Worm (Caenorhabditis elegans): ENCODE measurements around the gene lon-2.

The lon-2 gene

DNA sequence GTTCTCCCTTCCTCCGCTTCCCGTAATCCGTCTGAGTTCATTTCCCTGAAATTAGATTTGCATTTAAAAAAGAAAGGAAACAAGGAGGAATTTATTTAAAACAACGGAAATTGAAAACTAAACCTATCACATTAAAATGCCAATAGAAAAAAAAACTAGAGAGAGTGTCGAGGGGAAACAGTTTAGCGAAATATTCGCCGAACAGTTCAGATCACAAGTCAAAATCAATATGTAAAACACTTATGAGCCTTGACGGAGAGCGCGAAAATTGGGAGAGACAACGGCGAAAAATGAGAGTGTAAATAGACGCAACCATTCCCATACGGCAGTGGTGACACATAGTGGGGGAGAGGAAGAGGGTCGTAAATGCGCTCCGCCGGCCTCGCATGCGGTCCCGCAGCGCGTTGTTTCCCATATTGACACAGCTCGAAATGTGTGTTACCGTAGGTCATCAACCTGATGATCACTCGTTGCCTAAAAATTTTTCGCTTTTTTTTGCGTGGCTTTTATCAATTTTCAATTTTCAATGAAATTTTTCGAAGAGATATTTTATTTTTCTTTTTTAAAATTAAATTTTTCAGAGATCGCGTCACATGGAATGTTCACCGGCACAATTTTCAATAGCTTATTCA, 37.1 kb downstream of the lon-2 start, which contains the start of the genes dnj-14 and glit-1 (continued):
- TF ChIP-seq lsy-2 (tag; optimal IDR thresholded peaks at IDR 0.05), result peak; percentile 98 to 99
- TF ChIP-seq snpc-4 (tag; optimal IDR thresholded peaks at IDR 0.05), result peak; percentile 38
- TF ChIP-seq grh-1 (GFP tag; IDR thresholded peaks at IDR 0.05), result peak; percentile 73
- peak; percentile 88 for TF ChIP-seq fkh-8 (tag; optimal IDR thresholded peaks at IDR 0.05)
- TF ChIP-seq lin-35 (GFP tag; optimal IDR thresholded peaks at IDR 0.05), result peak; percentile 84 to 90
- TF ChIP-seq pax-3 (tag; optimal IDR thresholded peaks at IDR 0.05), result peak; percentile 71
- peak; percentile 14 for TF ChIP-seq lin-39 (tag; optimal IDR thresholded peaks at IDR 0.05)
- TF ChIP-seq fkh-4 (tag; optimal IDR thresholded peaks at IDR 0.05; ENCODE audit: borderline replicate concordance), result no peak
- no peak for TF ChIP-seq ces-1 (GFP tag; optimal IDR thresholded peaks at IDR 0.05)
- TF ChIP-seq C34B4.2 (tag; optimal IDR thresholded peaks at IDR 0.05), result no peak
- peak; percentile 39 for TF ChIP-seq nhr-237 (tag; optimal IDR thresholded peaks at IDR 0.05)
- peak; percentile 91 for TF ChIP-seq mep-1 (tag; optimal IDR thresholded peaks at IDR 0.05)
- no peak for TF ChIP-seq ceh-63 (GFP tag; optimal IDR thresholded peaks at IDR 0.05)
- no peak for TF ChIP-seq ceh-90 (tag; optimal IDR thresholded peaks at IDR 0.05)
- TF ChIP-seq mdl-1 (tag; optimal IDR thresholded peaks at IDR 0.05), result peak in 1 of 2 experiments; percentile 88
- peak; percentile 68 for TF ChIP-seq lir-3 (tag; optimal IDR thresholded peaks at IDR 0.05; ENCODE audit: poor library complexity)
- TF ChIP-seq dpl-1 (GFP tag; optimal IDR thresholded peaks at IDR 0.05), result peak; percentile 70 to 76 (median 74)
- TF ChIP-seq unc-98 (GFP tag; IDR thresholded peaks at IDR 0.05), result no peak; the same call in 1 of the 2 replicates
- no peak for TF ChIP-seq zag-1 (tag; optimal IDR thresholded peaks at IDR 0.05)
- TF ChIP-seq nhr-20 (tag; optimal IDR thresholded peaks at IDR 0.05), result peak; percentile 91
- peak; percentile 66 for TF ChIP-seq ztf-4 (tag; optimal IDR thresholded peaks at IDR 0.05)
- no peak for TF ChIP-seq ets-5 (GFP tag; IDR thresholded peaks at IDR 0.05)
- peak; percentile 28 for TF ChIP-seq egl-13 (tag; optimal IDR thresholded peaks at IDR 0.05)
- peak; percentile 95 for TF ChIP-seq snu-23 (GFP tag; optimal IDR thresholded peaks at IDR 0.05)
- TF ChIP-seq nhr-84 (tag; optimal IDR thresholded peaks at IDR 0.05), result no peak
- peak; percentile 83 for TF ChIP-seq dsc-1 (tag; optimal IDR thresholded peaks at IDR 0.05)
- peak; percentile 91 for TF ChIP-seq jun-1 (tag; optimal IDR thresholded peaks at IDR 0.05)
- TF ChIP-seq nhr-90 (tag; optimal IDR thresholded peaks at IDR 0.05; ENCODE audit: poor library complexity), result peak; percentile 82
- TF ChIP-seq xbp-1 (tag; optimal IDR thresholded peaks at IDR 0.05), result peak; percentile 95
- TF ChIP-seq aly-2 (tag; optimal IDR thresholded peaks at IDR 0.05), result peak; percentile 19
- peak; percentile 94 for TF ChIP-seq lin-14 (GFP tag; optimal IDR thresholded peaks at IDR 0.05)
- TF ChIP-seq ceh-82 (tag; optimal IDR thresholded peaks at IDR 0.05), result peak; percentile 78 to 96 (median 80)
- TF ChIP-seq nhr-12 (tag; optimal IDR thresholded peaks at IDR 0.05), result no peak
- peak; percentile 93 for TF ChIP-seq skn-1 (tag; optimal IDR thresholded peaks at IDR 0.05)
- TF ChIP-seq nhr-19 (GFP tag; conservative IDR thresholded peaks at IDR 0.05), result peak; percentile 87
- TF ChIP-seq hpl-2 (GFP tag; optimal IDR thresholded peaks at IDR 0.05), result peak; percentile 72
- no peak for TF ChIP-seq efl-3 (GFP tag; optimal IDR thresholded peaks at IDR 0.05)
- TF ChIP-seq sptf-1 (tag; optimal IDR thresholded peaks at IDR 0.05), result no peak
- TF ChIP-seq hlh-17 (GFP tag; optimal IDR thresholded peaks at IDR 0.05; ENCODE audit: borderline replicate concordance), result no peak
- peak; percentile 26 for TF ChIP-seq sup-37 (GFP tag; optimal IDR thresholded peaks at IDR 0.05)

DNA sequence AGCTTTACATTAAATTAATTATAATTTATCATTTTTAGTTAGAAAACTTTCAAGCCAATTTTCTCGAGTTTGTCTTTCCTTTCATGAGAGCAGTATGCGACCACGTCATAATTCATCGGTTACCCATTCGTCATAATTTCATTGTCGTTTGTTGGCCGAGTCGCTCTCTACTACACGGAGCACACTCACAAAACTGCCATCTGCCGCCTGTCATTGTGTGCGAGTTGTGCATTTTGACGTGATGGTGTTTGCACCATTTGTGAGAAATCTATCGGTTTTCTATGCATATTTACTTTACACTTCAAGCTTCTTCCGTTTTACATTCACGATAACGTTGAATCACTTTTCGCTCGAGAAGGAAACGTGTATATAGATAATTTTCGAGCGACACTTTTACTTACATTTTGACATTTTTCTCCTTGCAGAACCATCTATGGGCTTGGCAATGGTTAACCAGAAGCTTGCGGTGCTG, 42.1 kb downstream of the lon-2 start, which contains the start of gene dhhc-10:
Gene dhhc-10 (plus strand): TSS at position 422 of the 472 bp plus-strand sequence.
- peak; percentile 61 for TF ChIP-seq swsn-7 (tag; optimal IDR thresholded peaks at IDR 0.05)
- peak; percentile 50 to 73 for TF ChIP-seq lsy-2 (tag; optimal IDR thresholded peaks at IDR 0.05)
- TF ChIP-seq fkh-8 (tag; optimal IDR thresholded peaks at IDR 0.05), result no peak
- TF ChIP-seq unc-86 (tag; optimal IDR thresholded peaks at IDR 0.05), result peak; percentile 44
- peak in 1 of 2 experiments; percentile 34 for TF ChIP-seq mdl-1 (tag; optimal IDR thresholded peaks at IDR 0.05)
- no peak for TF ChIP-seq egl-27 (tag; optimal IDR thresholded peaks at IDR 0.05)
- no peak for TF ChIP-seq pax-3 (tag; optimal IDR thresholded peaks at IDR 0.05)
- TF ChIP-seq hlh-4 (tag; optimal IDR thresholded peaks at IDR 0.05), result no peak
- TF ChIP-seq sup-37 (GFP tag; optimal IDR thresholded peaks at IDR 0.05), result no peak
- peak; percentile 8 for TF ChIP-seq pqm-1 (tag; optimal IDR thresholded peaks at IDR 0.05)
- TF ChIP-seq nhr-71 (tag; optimal IDR thresholded peaks at IDR 0.05), result peak; percentile 68
- TF ChIP-seq nhr-19 (GFP tag; conservative IDR thresholded peaks at IDR 0.05), result 0 out of 2 replicates have a peak, but pooled peaks have one; percentile 20
- TF ChIP-seq efl-1 (optimal IDR thresholded peaks at IDR 0.05), result peak; percentile 28
- peak; percentile 19 to 83 for TF ChIP-seq efl-1 (GFP tag; optimal IDR thresholded peaks at IDR 0.05 in 1 of 2)
- TF ChIP-seq unc-62 (GFP tag; optimal IDR thresholded peaks at IDR 0.05), result no peak
- peak; percentile 77 for TF ChIP-seq lin-14 (GFP tag; optimal IDR thresholded peaks at IDR 0.05)
- TF ChIP-seq rnt-1 (tag; optimal IDR thresholded peaks at IDR 0.05), result peak; percentile 77
- TF ChIP-seq unc-30 (tag; optimal IDR thresholded peaks at IDR 0.05), result no peak
- TF ChIP-seq snpc-4 (tag; optimal IDR thresholded peaks at IDR 0.05), result no peak
- TF ChIP-seq blmp-1 (tag; optimal IDR thresholded peaks at IDR 0.05), result peak; percentile 6

All from whole organism, L1 larva.